Fruit fly (Drosophila melanogaster) whole organism: Measurements from ENCODE around the gene GNBP2.

ENCODE experiments used
- CG8478 ChIP-seq: fragments of >200 bp; optimal IDR thresholded peaks from 2 replicates; lab custom pipeline; 2018; ENCODE audit warnings: inconsistent platforms
- Dll ChIP-seq: fragments of >200 bp; optimal IDR thresholded peaks from 2 replicates; lab custom pipeline; 2017
- EcR ChIP-seq, 2 experiments: fragments of >200 bp; optimal IDR thresholded peaks; 2 replicates each; lab custom pipeline; 2017; ENCODE audit warnings: missing biosample characterization in 2 of 2, missing genetic modification characterization in 2 of 2, missing genetic modification reagents in 2 of 2
- pan ChIP-seq: fragments of >200 bp; optimal IDR thresholded peaks from 2 replicates; lab custom pipeline; 2017
- psq ChIP-seq: fragments of >200 bp; optimal IDR thresholded peaks from 2 replicates; lab custom pipeline; 2017
- usp ChIP-seq: fragments of >200 bp; optimal IDR thresholded peaks from 2 replicates; lab custom pipeline; 2017; ENCODE audit warnings: missing biosample characterization, missing genetic modification characterization, mixed read lengths

The GNBP2 gene

DNA sequence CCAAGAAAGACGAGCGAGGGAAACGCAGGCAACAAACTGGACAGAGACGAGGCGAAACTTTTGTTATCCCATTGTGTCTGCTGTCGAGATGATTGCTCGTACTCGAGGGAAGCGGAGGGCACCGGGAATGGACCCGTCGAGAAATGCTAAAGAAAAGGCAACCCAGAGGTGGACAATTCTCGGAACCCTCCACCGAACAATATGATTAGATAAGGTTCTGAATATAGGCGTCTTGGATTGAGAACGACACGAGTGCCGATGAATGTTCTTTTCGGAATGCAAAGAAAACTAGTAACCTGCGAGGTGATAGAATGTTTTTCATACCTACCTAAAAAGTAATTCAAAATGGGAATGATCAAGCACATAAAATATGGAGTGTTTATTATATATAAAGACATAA is 45.3 kb downstream of the GNBP2 start:
- no peak for TF ChIP-seq CG8478
- no peak for TF ChIP-seq Dll (lab: Kevin White, UChicago)
- no peak for TF ChIP-seq psq (lab: Kevin White, UChicago)
- no peak for TF ChIP-seq EcR (GFP tag; optimal IDR thresholded peaks at IDR 0.05; lab: Kevin White, UChicago)
- TF ChIP-seq pan (lab: Kevin White, UChicago): no peak
- no peak for TF ChIP-seq usp (GFP tag; lab: Kevin White, UChicago)

DNA sequence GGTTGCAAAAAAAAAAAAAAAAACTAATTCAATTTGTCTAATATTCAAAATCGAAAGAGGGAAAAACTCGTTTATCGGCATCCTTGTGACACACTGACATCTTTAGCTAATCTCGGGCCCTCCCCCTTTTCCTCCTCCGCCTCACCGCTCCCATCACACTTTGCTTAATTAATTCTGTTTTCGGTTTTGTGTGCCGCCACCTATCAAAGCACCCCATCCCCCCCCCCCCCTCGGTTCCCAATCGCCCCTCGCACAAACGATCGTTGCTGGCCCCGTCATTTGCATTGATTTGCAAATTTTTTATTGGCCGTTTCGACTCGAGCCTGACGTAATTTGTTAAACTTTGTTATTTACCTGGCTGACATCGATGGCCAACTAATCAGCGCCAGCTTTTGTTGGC is 46.8 kb downstream of the GNBP2 start:
- no peak for TF ChIP-seq psq (lab: Kevin White, UChicago)

dm6 chr3L:18627657-18628455 is 47.4 kb downstream of the GNBP2 start:
- TF ChIP-seq usp (GFP tag; lab: Kevin White, UChicago) (no peak), pan (lab: Kevin White, UChicago) (no peak), EcR (GFP tag; optimal IDR thresholded peaks at IDR 0.05; lab: Kevin White, UChicago) (no peak), Dll (lab: Kevin White, UChicago) (no peak), psq (lab: Kevin White, UChicago) (no peak), CG8478 (no peak)

DNA sequence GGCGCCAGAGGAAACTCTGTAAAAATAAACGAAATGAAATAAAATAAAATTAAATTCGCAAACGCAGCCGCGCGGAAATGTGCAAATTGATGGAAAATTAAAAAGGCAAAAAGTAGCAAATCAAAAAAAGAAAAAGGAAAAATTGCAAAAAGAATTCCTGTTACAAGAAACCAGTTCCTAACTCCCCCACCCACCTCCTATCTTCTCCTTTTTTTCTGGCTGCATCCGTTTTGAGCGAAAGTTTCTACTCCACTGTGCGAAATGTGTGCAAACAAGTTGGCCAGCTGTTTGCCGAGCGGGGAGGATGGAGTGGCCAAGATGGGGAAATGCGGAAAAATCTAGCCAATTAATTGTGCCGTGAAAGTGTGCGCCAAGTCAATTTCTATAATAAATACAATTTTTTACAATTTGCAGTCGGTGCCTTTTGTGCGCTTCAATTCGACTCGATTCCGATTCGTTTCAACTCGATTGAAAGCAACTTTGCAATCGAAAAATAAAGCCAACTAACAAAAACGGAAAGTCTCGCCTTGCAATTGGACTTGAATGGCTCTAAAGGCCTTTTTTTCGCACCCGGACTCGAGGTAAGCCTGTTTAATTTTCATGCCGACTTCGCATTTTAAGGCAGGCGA is 48.6 kb downstream of the GNBP2 start:
- TF ChIP-seq Dll (lab: Kevin White, UChicago): no peak
- no peak for TF ChIP-seq usp (GFP tag; lab: Kevin White, UChicago)

DNA sequence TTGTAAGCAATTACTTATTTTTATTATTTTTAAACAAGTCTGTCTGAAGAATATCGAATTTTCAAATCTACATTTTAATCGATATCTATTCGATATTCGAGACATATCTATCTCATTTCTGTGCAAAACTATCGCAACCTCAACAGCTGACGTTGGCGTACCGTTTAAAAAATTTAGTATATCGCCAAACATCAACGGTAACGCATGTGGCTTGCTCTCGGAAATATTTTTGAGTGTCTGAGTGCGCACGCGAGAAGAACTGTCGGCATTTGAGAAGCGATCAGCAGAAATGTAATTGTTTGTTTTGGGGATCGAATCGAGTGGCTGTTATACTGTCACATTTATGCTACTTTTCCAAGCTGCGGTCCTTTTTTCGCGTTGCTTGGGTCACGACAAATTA is 49.4 kb downstream of the GNBP2 start, which contains the start of gene MYPT-75D:
MYPT-75D (plus strand) TSS at position 174 of the 400 bp plus-strand sequence.
- TF ChIP-seq EcR (GFP tag; optimal IDR thresholded peaks at IDR 0.05; lab: Kevin White, UChicago): no peak
- no peak for TF ChIP-seq psq (lab: Kevin White, UChicago)
- TF ChIP-seq CG8478: no peak
- no peak for TF ChIP-seq pan (lab: Kevin White, UChicago)
- TF ChIP-seq usp (GFP tag; lab: Kevin White, UChicago): no peak
- TF ChIP-seq Dll (lab: Kevin White, UChicago): no peak
